Worm (Caenorhabditis elegans) whole organism, L3 larva: ENCODE data around the gene dpy-10.
A peak's percentile ranks its signal among the peaks of the same experiment; 100 is the strongest.

Source experiments
- R02D3.7 ChIP-seq: fragments of 150-350 bp; optimal IDR thresholded peaks from 2 replicates; lab custom pipeline; 2014; ENCODE audit warnings: missing biosample characterization, missing genetic modification characterization
- ZK546.5 ChIP-seq: sonication (generic microtip); optimal IDR thresholded peaks from 2 replicates; lab custom pipeline; 2017; ENCODE audit warnings: missing biosample characterization, missing genetic modification characterization
- ama-1 ChIP-seq: fragments of 150-350 bp; optimal IDR thresholded peaks from 2 replicates; lab custom pipeline; 2018
- ceh-16 ChIP-seq: sonication (generic microtip); optimal IDR thresholded peaks from 2 replicates; lab custom pipeline; 2017; ENCODE audit warnings: missing biosample characterization, missing genetic modification characterization
- ceh-28 ChIP-seq: fragments of 150-350 bp; optimal IDR thresholded peaks from 2 replicates; lab custom pipeline; 2014; ENCODE audit warnings: missing biosample characterization, missing genetic modification reagents, missing genetic modification characterization
- ceh-82 ChIP-seq: fragments of 150-350 bp; optimal IDR thresholded peaks from 2 replicates; lab custom pipeline; 2014; ENCODE audit warnings: missing biosample characterization, missing genetic modification characterization
- ceh-9 ChIP-seq: sonication (generic microtip); optimal IDR thresholded peaks from 2 replicates; lab custom pipeline; 2018; ENCODE audit warnings: missing biosample characterization, missing genetic modification characterization
- daf-12 ChIP-seq: fragments of 150-350 bp; optimal IDR thresholded peaks from 2 replicates; lab custom pipeline; 2014; ENCODE audit warnings: missing biosample characterization, missing genetic modification reagents, missing genetic modification characterization
- egl-27 ChIP-seq: sonication (generic microtip); optimal IDR thresholded peaks from 4 replicates; lab custom pipeline; 2017; ENCODE audit warnings: missing biosample characterization, missing genetic modification reagents, missing genetic modification characterization
- egl-5 ChIP-seq: fragments of 150-350 bp; optimal IDR thresholded peaks from 2 replicates; lab custom pipeline; 2017; ENCODE audit warnings: missing biosample characterization, missing genetic modification reagents, missing genetic modification characterization, inconsistent platforms
- elt-1 ChIP-seq: fragments of 150-350 bp; optimal IDR thresholded peaks from 2 replicates; lab custom pipeline; 2014; ENCODE audit warnings: missing biosample characterization, missing genetic modification characterization
- elt-2 ChIP-seq: sonication (generic microtip); optimal IDR thresholded peaks from 2 replicates; lab custom pipeline; 2016; ENCODE audit warnings: missing genetic modification reagents, mild to moderate bottlenecking, missing genetic modification characterization, missing compliant biosample characterization
- elt-3 ChIP-seq, 3 experiments: fragments of 150-350 bp in 1 of 3; sonication (generic microtip) in 2 of 3; optimal IDR thresholded peaks; 2 replicates in 2 of 3; 4 replicates in 1 of 3; lab custom pipeline; 2014 to 2017; ENCODE audit warnings: missing biosample characterization in 3 of 3, missing genetic modification characterization in 3 of 3
- eor-1 ChIP-seq, 2 experiments: fragments of 150-350 bp; optimal IDR thresholded peaks; 2 replicates each; lab custom pipeline; 2014 to 2018; ENCODE audit warnings: missing biosample characterization in 2 of 2, missing genetic modification characterization in 2 of 2
- fkh-10 ChIP-seq: sonication (generic microtip); optimal IDR thresholded peaks from 2 replicates; lab custom pipeline; 2017; ENCODE audit warnings: missing biosample characterization, missing genetic modification reagents, missing genetic modification characterization
- fkh-2 ChIP-seq: fragments of 150-350 bp; optimal IDR thresholded peaks from 2 replicates; lab custom pipeline; 2014; ENCODE audit warnings: missing biosample characterization, missing genetic modification reagents, missing genetic modification characterization
- fos-1 ChIP-seq: fragments of 150-350 bp; optimal IDR thresholded peaks from 2 replicates; lab custom pipeline; 2014; ENCODE audit warnings: missing biosample characterization, missing genetic modification characterization
- jun-1 ChIP-seq: fragments of 150-350 bp; optimal IDR thresholded peaks from 2 replicates; lab custom pipeline; 2014; ENCODE audit warnings: missing biosample characterization, missing genetic modification reagents, missing genetic modification characterization
- lin-15B ChIP-seq: fragments of 150-350 bp; optimal IDR thresholded peaks from 2 replicates; lab custom pipeline; 2014; ENCODE audit warnings: missing biosample characterization, missing genetic modification characterization
- lsy-12 ChIP-seq: sonication (generic microtip); optimal IDR thresholded peaks from 2 replicates; lab custom pipeline; 2016; ENCODE audit warnings: mild to moderate bottlenecking, missing genetic modification characterization, missing compliant biosample characterization
- mdl-1 ChIP-seq: fragments of 150-350 bp; optimal IDR thresholded peaks from 2 replicates; lab custom pipeline; 2014; ENCODE audit warnings: missing biosample characterization, missing genetic modification characterization
- mml-1 ChIP-seq: fragments of 150-350 bp; sonication (generic microtip); optimal IDR thresholded peaks from 3 replicates; lab custom pipeline; 2014; ENCODE audit warnings: missing biosample characterization, missing genetic modification characterization
- nfya-1 ChIP-seq: sonication (generic microtip); optimal IDR thresholded peaks from 2 replicates; lab custom pipeline; 2017; ENCODE audit warnings: missing genetic modification characterization, mild to moderate bottlenecking, missing compliant biosample characterization, antibody characterized with exemption, moderate library complexity; ENCODE audit not compliant: insufficient read depth
- nhr-11 ChIP-seq: fragments of 150-350 bp; optimal IDR thresholded peaks from 2 replicates; lab custom pipeline; 2014; ENCODE audit warnings: missing biosample characterization, missing genetic modification characterization
- nhr-23 ChIP-seq: fragments of 150-350 bp; optimal IDR thresholded peaks from 2 replicates; lab custom pipeline; 2014; ENCODE audit warnings: missing biosample characterization, missing genetic modification reagents, missing genetic modification characterization
- nhr-237 ChIP-seq: fragments of 150-350 bp; optimal IDR thresholded peaks from 2 replicates; lab custom pipeline; 2014; ENCODE audit warnings: missing biosample characterization, missing genetic modification characterization
- nhr-25 ChIP-seq: sonication (generic microtip); optimal IDR thresholded peaks from 2 replicates; lab custom pipeline; 2017; ENCODE audit warnings: missing biosample characterization, missing genetic modification characterization
- nhr-28 ChIP-seq: fragments of 150-350 bp; optimal IDR thresholded peaks from 2 replicates; lab custom pipeline; 2014; ENCODE audit warnings: missing biosample characterization, missing genetic modification characterization
- nhr-43 ChIP-seq: sonication (generic microtip); optimal IDR thresholded peaks from 2 replicates; lab custom pipeline; 2016; ENCODE audit warnings: mild to moderate bottlenecking, missing genetic modification characterization, missing compliant biosample characterization; ENCODE audit not compliant: poor library complexity, severe bottlenecking
- nhr-67 ChIP-seq: fragments of 150-350 bp; optimal IDR thresholded peaks from 2 replicates; lab custom pipeline; 2014; ENCODE audit warnings: missing biosample characterization, missing genetic modification characterization
- nhr-76 ChIP-seq: fragments of 150-350 bp; sonication (generic microtip); optimal IDR thresholded peaks from 5 replicates; lab custom pipeline; 2014; ENCODE audit warnings: missing biosample characterization, missing genetic modification characterization
- nhr-77 ChIP-seq: fragments of 150-350 bp; optimal IDR thresholded peaks from 2 replicates; lab custom pipeline; 2014; ENCODE audit warnings: missing biosample characterization, missing genetic modification characterization
- pha-4 ChIP-seq: fragments of 150-350 bp; optimal IDR thresholded peaks from 2 replicates; lab custom pipeline; 2014; ENCODE audit warnings: missing biosample characterization, missing genetic modification reagents, missing genetic modification characterization
- pqm-1 ChIP-seq: fragments of 150-350 bp; optimal IDR thresholded peaks from 2 replicates; lab custom pipeline; 2017; ENCODE audit warnings: missing biosample characterization, missing genetic modification characterization, inconsistent platforms
- sea-2 ChIP-seq: fragments of 150-350 bp; sonication (generic microtip); optimal IDR thresholded peaks from 4 replicates; lab custom pipeline; 2014; ENCODE audit warnings: missing biosample characterization, missing genetic modification reagents, missing genetic modification characterization
- skn-1 ChIP-seq: fragments of 150-350 bp; optimal IDR thresholded peaks from 2 replicates; lab custom pipeline; 2014; ENCODE audit warnings: missing biosample characterization, missing genetic modification characterization
- snpc-4 ChIP-seq: fragments of 150-350 bp; optimal IDR thresholded peaks from 2 replicates; lab custom pipeline; 2014; ENCODE audit warnings: missing biosample characterization, missing genetic modification characterization
- unc-39 ChIP-seq: sonication (generic microtip); optimal IDR thresholded peaks from 4 replicates; lab custom pipeline; 2017; ENCODE audit warnings: missing biosample characterization, missing genetic modification characterization
- unc-62 ChIP-seq: fragments of 150-350 bp; sonication (generic microtip); optimal IDR thresholded peaks from 4 replicates; lab custom pipeline; 2014; ENCODE audit warnings: missing biosample characterization, missing genetic modification reagents, missing genetic modification characterization
- ztf-4 ChIP-seq: fragments of 150-350 bp; optimal IDR thresholded peaks from 2 replicates; lab custom pipeline; 2014; ENCODE audit warnings: missing biosample characterization, missing genetic modification characterization

The dpy-10 gene

ce11 chrII:6745783-6746182 is 33.8 kb upstream of the dpy-10 start, which contains the start of gene ins-14:
Gene ins-14, minus strand, starts transcription at chrII:6745814.
- TF ChIP-seq ceh-16 (no peak), jun-1 (tag; lab: Kevin White, UChicago) (no peak), unc-39 (tag; lab: Kevin White, UChicago) (no peak), ztf-4 (tag; lab: Kevin White, UChicago) (no peak), nhr-237 (tag; lab: Kevin White, UChicago) (no peak), ZK546.5 (tag; lab: Kevin White, UChicago) (no peak), skn-1 (no peak), mml-1 (tag; lab: Kevin White, UChicago) (no peak), lsy-12 (no peak), ceh-28 (no peak), nhr-67 (tag; lab: Kevin White, UChicago) (no peak), nhr-77 (tag; lab: Kevin White, UChicago) (no peak), egl-27 (tag; lab: Kevin White, UChicago) (no peak), nhr-23 (tag; lab: Kevin White, UChicago) (no peak), elt-1 (no peak), nhr-28 (tag; lab: Kevin White, UChicago) (no peak), lin-15B (tag; lab: Kevin White, UChicago) (no peak), fos-1 (tag; lab: Kevin White, UChicago) (no peak), nfya-1 (no peak), ceh-9 (tag; lab: Kevin White, UChicago) (no peak)

- no peak for TF ChIP-seq sea-2 (GFP tag; lab: Kevin White, UChicago)
- TF ChIP-seq mdl-1 = no peak
- TF ChIP-seq egl-27 (tag; lab: Kevin White, UChicago) = no peak
- TF ChIP-seq ceh-82 (tag; lab: Kevin White, UChicago) = no peak
These were observed 32.6 kb upstream of the dpy-10 start, which contains the start of gene ins-15 for ce11 chrII:6744648-6745047. Gene ins-15, minus strand, starts transcription at chrII:6744748.

ce11 chrII:6742614-6743013 is 30.6 kb upstream of the dpy-10 start, which contains the start of gene F41G3.6:
Gene F41G3.6, plus strand, starts transcription at chrII:6742914.
- TF ChIP-seq pha-4 = no peak
- no peak for TF ChIP-seq nhr-11 (tag; lab: Kevin White, UChicago)
- no peak for TF ChIP-seq ama-1 (lab: Kevin White, UChicago)
- no peak for TF ChIP-seq ceh-9 (tag; lab: Kevin White, UChicago)
- TF ChIP-seq unc-62 (GFP tag; lab: Kevin White, UChicago) = no peak
- TF ChIP-seq nhr-67 (tag; lab: Kevin White, UChicago) = no peak
- no peak for TF ChIP-seq snpc-4 (tag; lab: Kevin White, UChicago)
- TF ChIP-seq fkh-10 (GFP tag; lab: Kevin White, UChicago) = no peak
- TF ChIP-seq daf-12 (tag; lab: Kevin White, UChicago) = no peak
- TF ChIP-seq nhr-23 (tag; lab: Kevin White, UChicago) = no peak

ce11 chrII:6741428-6741827 is 29.4 kb upstream of the dpy-10 start, which contains the start of gene exos-8:
Gene exos-8, plus strand, starts transcription at chrII:6741691.
- no peak for TF ChIP-seq fkh-10 (GFP tag; lab: Kevin White, UChicago)
- peak; percentile 49 for TF ChIP-seq pqm-1 (tag; lab: Kevin White, UChicago)
- TF ChIP-seq elt-3 (tag; optimal IDR thresholded peaks at IDR 0.05; lab: Kevin White, UChicago) = no peak
- TF ChIP-seq ceh-82 (tag; lab: Kevin White, UChicago) = no peak
- TF ChIP-seq R02D3.7 (tag; lab: Kevin White, UChicago) = peak; percentile 12
- TF ChIP-seq eor-1 (tag; optimal IDR thresholded peaks at IDR 0.05; lab: Kevin White, UChicago) = no peak
- TF ChIP-seq ceh-9 (tag; lab: Kevin White, UChicago) = no peak
- peak; percentile 37 for TF ChIP-seq elt-2 (tag; lab: Kevin White, UChicago)
- TF ChIP-seq egl-5 (tag; lab: Kevin White, UChicago) = peak; percentile 61
- peak; percentile 80 for TF ChIP-seq pha-4
- TF ChIP-seq nfya-1 = peak; percentile 65
- TF ChIP-seq ztf-4 (tag; lab: Kevin White, UChicago) = no peak
- no peak for TF ChIP-seq mdl-1
- TF ChIP-seq fkh-2 (tag; lab: Kevin White, UChicago) = no peak
- peak; percentile 40 for TF ChIP-seq nhr-25 (tag; lab: Kevin White, UChicago)
- peak; percentile 54 for TF ChIP-seq nhr-43 (tag; lab: Kevin White, UChicago)
- TF ChIP-seq lin-15B (tag; lab: Kevin White, UChicago) = peak; percentile 83
- no peak for TF ChIP-seq ceh-16
- TF ChIP-seq nhr-23 (tag; lab: Kevin White, UChicago) = peak; percentile 50
- TF ChIP-seq nhr-76 (tag; lab: Kevin White, UChicago) = no peak
